ENCODE assay signal across 3 worm cellular contexts in the genomic region with DNA sequence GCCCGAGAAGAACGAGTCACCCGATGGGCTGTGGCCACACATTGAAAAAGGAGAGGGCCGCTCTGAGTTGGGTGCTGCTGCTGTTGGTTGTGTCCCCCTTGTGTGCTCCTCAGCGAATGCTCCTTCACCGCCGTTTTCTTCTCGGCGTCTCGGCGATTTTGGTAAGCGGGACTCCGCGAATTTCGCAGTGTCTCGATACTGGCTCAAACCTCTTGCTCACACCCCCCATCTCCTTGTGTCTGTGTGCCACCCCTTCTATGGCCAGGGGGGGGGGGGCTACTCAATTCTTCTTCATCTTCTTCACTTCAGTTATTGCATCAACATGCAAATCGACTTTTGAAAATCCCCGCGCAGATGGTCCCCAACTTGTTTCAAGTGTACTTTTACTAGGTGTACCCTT.
TF ChIP-seq lines count a peak whose summit lies in the region.

No protein-coding gene starts in this region.

TF ChIP-seq in whole organism, L4 larva, 104 proteins besides CTCF, POLR2A, EP300 and RAD21 (continued from another document):
- TF ChIP-seq tra-1 (GFP tag; IDR thresholded peaks at IDR 0.05; lab: Robert Waterston, UW) (0 out of 2 replicates have a peak, but pooled peaks have one; percentile 15), T26A8.4 (GFP tag; IDR thresholded peaks at IDR 0.05; lab: Robert Waterston, UW) (no peak)

TF ChIP-seq in whole organism, late embryonic, 69 proteins besides CTCF, POLR2A, EP300 and RAD21 (continued from another document):
- no peak for TF ChIP-seq unc-3 (GFP tag; conservative IDR thresholded peaks at IDR 0.05; lab: Robert Waterston, UW)
- no peak for TF ChIP-seq unc-3 (tag; optimal IDR thresholded peaks at IDR 0.05; lab: Kevin White, UChicago)
- TF ChIP-seq pros-1 (tag; optimal IDR thresholded peaks at IDR 0.05; lab: Kevin White, UChicago) = peak; percentile 63
- TF ChIP-seq nhr-232 (tag; optimal IDR thresholded peaks at IDR 0.05; lab: Kevin White, UChicago) = no peak
- TF ChIP-seq ama-1 (optimal IDR thresholded peaks at IDR 0.05; lab: Kevin White, UChicago) = no peak
- TF ChIP-seq C38D4.7 (GFP tag; optimal IDR thresholded peaks at IDR 0.05; lab: Kevin White, UChicago) = no peak
- no peak for TF ChIP-seq elt-4 (tag; optimal IDR thresholded peaks at IDR 0.05; lab: Kevin White, UChicago)
- peak; percentile 17 for TF ChIP-seq unc-86 (tag; optimal IDR thresholded peaks at IDR 0.05; lab: Kevin White, UChicago)
- TF ChIP-seq ceh-14 (tag; optimal IDR thresholded peaks at IDR 0.05; lab: Kevin White, UChicago) = peak; percentile 36
- no peak for TF ChIP-seq gmeb-2 (tag; optimal IDR thresholded peaks at IDR 0.05; lab: Kevin White, UChicago)
- no peak for TF ChIP-seq hlh-15 (tag; optimal IDR thresholded peaks at IDR 0.05; lab: Kevin White, UChicago)
- peak; percentile 88 for TF ChIP-seq unc-42 (tag; optimal IDR thresholded peaks at IDR 0.05; lab: Kevin White, UChicago)
- TF ChIP-seq ztf-16 (tag; optimal IDR thresholded peaks at IDR 0.05; lab: Kevin White, UChicago) = no peak
- peak; percentile 31 for TF ChIP-seq nfya-1 (tag; optimal IDR thresholded peaks at IDR 0.05; lab: Kevin White, UChicago)
- peak; percentile 62 for TF ChIP-seq C08G9.2 (tag; optimal IDR thresholded peaks at IDR 0.05; lab: Kevin White, UChicago)
- TF ChIP-seq tbx-2 (tag; optimal IDR thresholded peaks at IDR 0.05; lab: Kevin White, UChicago) = peak; percentile 50
- peak; percentile 82 for TF ChIP-seq ceh-31 (tag; optimal IDR thresholded peaks at IDR 0.05; lab: Kevin White, UChicago)
- TF ChIP-seq ceh-48 (tag; optimal IDR thresholded peaks at IDR 0.05; lab: Kevin White, UChicago) = peak; percentile 17
- TF ChIP-seq ceh-18 (tag; optimal IDR thresholded peaks at IDR 0.05; lab: Kevin White, UChicago) = peak; percentile 63
- TF ChIP-seq hlh-13 (GFP tag; optimal IDR thresholded peaks at IDR 0.05; lab: Kevin White, UChicago) = no peak
- TF ChIP-seq ceh-6 (GFP tag; optimal IDR thresholded peaks at IDR 0.05; lab: Kevin White, UChicago) = no peak
- TF ChIP-seq tbx-7 (tag; optimal IDR thresholded peaks at IDR 0.05; lab: Kevin White, UChicago) = no peak
- no peak for TF ChIP-seq pat-9 (tag; optimal IDR thresholded peaks at IDR 0.05; lab: Kevin White, UChicago)
- no peak for TF ChIP-seq pax-1 (tag; optimal IDR thresholded peaks at IDR 0.05; lab: Kevin White, UChicago)
- no peak for TF ChIP-seq pag-3 (tag; optimal IDR thresholded peaks at IDR 0.05; lab: Kevin White, UChicago; ENCODE audit: borderline replicate concordance)
- TF ChIP-seq pha-2 (tag; optimal IDR thresholded peaks at IDR 0.05; lab: Kevin White, UChicago) = no peak
- TF ChIP-seq pha-4 (tag; optimal IDR thresholded peaks at IDR 0.05; lab: Kevin White, UChicago) = no peak
- peak; percentile 66 for TF ChIP-seq ref-2 (tag; optimal IDR thresholded peaks at IDR 0.05; lab: Kevin White, UChicago)
- TF ChIP-seq hlh-6 (tag; optimal IDR thresholded peaks at IDR 0.05; lab: Kevin White, UChicago) = peak; percentile 73
- peak; percentile 13 for TF ChIP-seq hlh-8 (tag; optimal IDR thresholded peaks at IDR 0.05; lab: Kevin White, UChicago)
- no peak for TF ChIP-seq lin-11 (tag; optimal IDR thresholded peaks at IDR 0.05; lab: Kevin White, UChicago)
- TF ChIP-seq eyg-1 (tag; optimal IDR thresholded peaks at IDR 0.05; lab: Kevin White, UChicago) = no peak
- TF ChIP-seq pqm-1 (tag; optimal IDR thresholded peaks at IDR 0.05; lab: Kevin White, UChicago) = no peak
- TF ChIP-seq ceh-19 (GFP tag; optimal IDR thresholded peaks at IDR 0.05; lab: Kevin White, UChicago) = peak; percentile 56

TF ChIP-seq in whole organism, mixed stage, embryonic, 35 proteins besides CTCF, POLR2A, EP300 and RAD21 (continued from another document):
- TF ChIP-seq pha-4 (tag; optimal IDR thresholded peaks at IDR 0.05; lab: Kevin White, UChicago) (no peak), ceh-39 (tag; optimal IDR thresholded peaks at IDR 0.05; lab: Kevin White, UChicago) (no peak)
